Fruit fly (Drosophila melanogaster): Measurements from ENCODE around the gene Akap200.
A peak's percentile ranks its signal among the peaks of the same experiment; 100 is the strongest.

The Akap200 gene

DNA sequence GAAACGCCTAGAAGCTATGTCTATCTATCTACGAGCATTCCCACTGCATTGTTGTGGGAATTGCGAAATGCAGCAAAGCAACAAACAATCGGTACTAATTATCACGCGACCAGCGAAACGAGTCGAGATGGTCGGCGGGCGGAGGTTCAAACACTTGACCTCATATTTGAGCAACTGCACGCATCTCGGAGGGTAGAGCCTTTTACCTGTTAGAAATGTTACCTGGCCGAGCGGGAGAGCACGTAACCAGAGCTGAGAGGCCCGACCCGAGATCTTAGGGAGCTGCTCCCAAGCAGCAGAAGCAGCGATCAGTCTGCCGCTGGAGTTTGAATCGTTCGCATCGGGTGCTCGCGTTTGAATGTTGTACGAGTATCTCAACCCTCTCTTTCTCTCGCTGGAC lies 62.9 kb downstream of the Akap200 start (continued):
- TF ChIP-seq Hey (tag; optimal IDR thresholded peaks at IDR 0.05) (no peak), Chrac-16 (GFP tag; optimal IDR thresholded peaks at IDR 0.05) (no peak), ind (GFP tag; optimal IDR thresholded peaks at IDR 0.05) (no peak), ara (GFP tag; IDR thresholded peaks at IDR 0.05) (no peak), CG9876 (GFP tag; optimal IDR thresholded peaks at IDR 0.05) (no peak), CG3838 (GFP tag; optimal IDR thresholded peaks at IDR 0.05) (no peak), Sry-δ (GFP tag; optimal IDR thresholded peaks at IDR 0.05) (no peak), zen (tag; optimal IDR thresholded peaks at IDR 0.05) (peak; percentile 42), cad (GFP tag; optimal IDR thresholded peaks at IDR 0.05) (no peak), CG17361 (GFP tag; IDR thresholded peaks at IDR 0.05) (no peak), pum (GFP tag; optimal IDR thresholded peaks at IDR 0.05) (no peak), CG7372 (GFP tag; IDR thresholded peaks at IDR 0.05) (no peak), az2 (GFP tag; optimal IDR thresholded peaks at IDR 0.05) (no peak), jumu (GFP tag; optimal IDR thresholded peaks at IDR 0.05) (no peak), sens (GFP tag) (peak; percentile 9), BEAF-32 (GFP tag; optimal IDR thresholded peaks at IDR 0.05) (peak; percentile 14), ham (GFP tag; IDR thresholded peaks at IDR 0.05) (no peak), Hr39 (optimal IDR thresholded peaks at IDR 0.05) (no peak), lov (optimal IDR thresholded peaks at IDR 0.05) (no peak), lov (GFP tag; IDR thresholded peaks at IDR 0.05) (no peak), Kr (GFP tag; optimal IDR thresholded peaks at IDR 0.05) (no peak), CG7745 (tag; optimal IDR thresholded peaks at IDR 0.05) (peak; percentile 9), C15 (GFP tag; IDR thresholded peaks at IDR 0.05) (no peak), hb (GFP tag; IDR thresholded peaks at IDR 0.05; ENCODE audit: partially characterized antibody) (no peak), Mrtf (GFP tag; IDR thresholded peaks at IDR 0.05) (no peak), trem (tag; optimal IDR thresholded peaks at IDR 0.05) (no peak), Spps (tag; optimal IDR thresholded peaks at IDR 0.05) (no peak), vvl (GFP tag; IDR thresholded peaks at IDR 0.05) (no peak), sim (GFP tag; IDR thresholded peaks at IDR 0.05) (no peak), CG11723 (GFP tag; optimal IDR thresholded peaks at IDR 0.05) (no peak), bcd (GFP tag; optimal IDR thresholded peaks at IDR 0.05) (no peak), CG5953 (GFP tag; IDR thresholded peaks at IDR 0.05) (no peak), z (GFP tag; IDR thresholded peaks at IDR 0.05) (no peak), CG2889 (GFP tag; IDR thresholded peaks at IDR 0.05) (no peak), CG2129 (GFP tag; IDR thresholded peaks at IDR 0.05; ENCODE audit: partially characterized antibody) (no peak), Dbx (GFP tag; IDR thresholded peaks at IDR 0.05) (no peak), CG7786 (GFP tag; optimal IDR thresholded peaks at IDR 0.05) (no peak), kay (GFP tag; optimal IDR thresholded peaks at IDR 0.05) (no peak), CG42726 (GFP tag; IDR thresholded peaks at IDR 0.05; ENCODE audit: partially characterized antibody) (no peak), CG11560 (tag; IDR thresholded peaks at IDR 0.05) (no peak), CG8281 (tag; optimal IDR thresholded peaks at IDR 0.05) (no peak), ab (GFP tag; optimal IDR thresholded peaks at IDR 0.05) (no peak), nerfin-1 (tag; optimal IDR thresholded peaks at IDR 0.05) (no peak), pita (GFP tag; optimal IDR thresholded peaks at IDR 0.05) (no peak), tll (GFP tag; optimal IDR thresholded peaks at IDR 0.05) (peak in 1 of 2 experiments; percentile 32), Neu2 (GFP tag; optimal IDR thresholded peaks at IDR 0.05; ENCODE audit: borderline replicate concordance) (no peak), Nf-YB (GFP tag; optimal IDR thresholded peaks at IDR 0.05) (no peak), MBD-R2 (GFP tag; IDR thresholded peaks at IDR 0.05) (no peak), tna (GFP tag; IDR thresholded peaks at IDR 0.05; ENCODE audit: partially characterized antibody) (no peak), p53 (GFP tag; optimal IDR thresholded peaks at IDR 0.05) (no peak), H2.0 (GFP tag; IDR thresholded peaks at IDR 0.05) (no peak), CG4404 (GFP tag; IDR thresholded peaks at IDR 0.05) (no peak), Meics (GFP tag; optimal IDR thresholded peaks at IDR 0.05) (no peak), CG17385 (GFP tag; optimal IDR thresholded peaks at IDR 0.05) (no peak)

All from whole organism, embryonic.